Fruit fly (Drosophila melanogaster): ENCODE measurements around the gene RpS3.

DNA sequence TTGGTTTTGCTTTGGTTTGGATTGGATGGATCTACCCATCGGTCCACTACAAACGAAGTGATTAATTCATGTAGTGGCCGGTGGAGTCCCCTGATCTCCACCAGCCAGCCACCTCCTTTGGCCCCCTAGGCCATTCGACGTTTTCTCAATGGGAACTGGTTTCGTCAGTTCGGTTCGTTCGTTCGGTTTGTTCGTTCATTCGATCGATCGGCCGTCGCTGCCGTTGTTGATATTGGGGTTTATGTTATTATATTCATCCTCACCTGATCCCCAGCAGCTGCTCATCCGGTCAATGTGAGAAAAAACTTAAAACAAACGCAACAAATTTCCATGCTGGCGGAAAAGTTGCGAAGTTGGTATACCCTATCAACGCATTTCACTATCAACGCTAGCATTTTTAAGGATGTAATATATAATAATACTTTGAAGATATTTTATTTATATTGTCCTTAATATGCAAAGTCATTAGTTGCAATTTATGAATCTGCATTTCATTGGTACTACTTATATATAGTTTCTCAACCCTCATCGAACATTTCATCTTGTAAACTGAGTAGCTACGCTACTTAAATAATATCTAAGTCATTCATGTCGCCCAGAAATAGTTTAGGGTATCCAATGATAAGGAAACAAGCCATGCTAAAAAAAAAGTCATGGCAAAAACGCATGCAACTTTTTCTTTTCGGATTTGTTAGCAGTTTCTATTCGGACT, 34.8 kb upstream of the RpS3 start:
- TF ChIP-seq Blimp-1 (GFP tag; optimal IDR thresholded peaks at IDR 0.05) (no peak), CG16779 (tag; optimal IDR thresholded peaks at IDR 0.05) (no peak), Eip93F (GFP tag; optimal IDR thresholded peaks at IDR 0.05) (no peak), Lpt (GFP tag; optimal IDR thresholded peaks at IDR 0.05) (no peak), achi (GFP tag; optimal IDR thresholded peaks at IDR 0.05) (no peak), esn (GFP tag; optimal IDR thresholded peaks at IDR 0.05) (no peak), CG8319 (GFP tag; optimal IDR thresholded peaks at IDR 0.05) (no peak), fd85E (GFP tag; optimal IDR thresholded peaks at IDR 0.05) (no peak), CG8632 (GFP tag; optimal IDR thresholded peaks at IDR 0.05) (no peak), CG6854 (GFP tag; optimal IDR thresholded peaks at IDR 0.05) (no peak), CG31627 (GFP tag; optimal IDR thresholded peaks at IDR 0.05) (no peak)
